Worm (Caenorhabditis elegans) whole organism, L3 larva: ENCODE results near the gene acl-14.

Experiments used
- R02D3.7 ChIP-seq: fragments of 150-350 bp; optimal IDR thresholded peaks from 2 replicates; lab custom pipeline; 2014; ENCODE audit warnings: missing biosample characterization, missing genetic modification characterization
- ama-1 ChIP-seq: fragments of 150-350 bp; optimal IDR thresholded peaks from 2 replicates; lab custom pipeline; 2018
- ceh-16 ChIP-seq: sonication (generic microtip); optimal IDR thresholded peaks from 2 replicates; lab custom pipeline; 2017; ENCODE audit warnings: missing biosample characterization, missing genetic modification characterization
- egl-27 ChIP-seq: sonication (generic microtip); optimal IDR thresholded peaks from 4 replicates; lab custom pipeline; 2017; ENCODE audit warnings: missing biosample characterization, missing genetic modification reagents, missing genetic modification characterization
- lsy-12 ChIP-seq: sonication (generic microtip); optimal IDR thresholded peaks from 2 replicates; lab custom pipeline; 2016; ENCODE audit warnings: mild to moderate bottlenecking, missing genetic modification characterization, missing compliant biosample characterization
- nfya-1 ChIP-seq: sonication (generic microtip); optimal IDR thresholded peaks from 2 replicates; lab custom pipeline; 2017; ENCODE audit warnings: missing genetic modification characterization, mild to moderate bottlenecking, missing compliant biosample characterization, antibody characterized with exemption, moderate library complexity; ENCODE audit not compliant: insufficient read depth
- nhr-67 ChIP-seq: fragments of 150-350 bp; optimal IDR thresholded peaks from 2 replicates; lab custom pipeline; 2014; ENCODE audit warnings: missing biosample characterization, missing genetic modification characterization
- ztf-4 ChIP-seq: fragments of 150-350 bp; optimal IDR thresholded peaks from 2 replicates; lab custom pipeline; 2014; ENCODE audit warnings: missing biosample characterization, missing genetic modification characterization

DNA sequence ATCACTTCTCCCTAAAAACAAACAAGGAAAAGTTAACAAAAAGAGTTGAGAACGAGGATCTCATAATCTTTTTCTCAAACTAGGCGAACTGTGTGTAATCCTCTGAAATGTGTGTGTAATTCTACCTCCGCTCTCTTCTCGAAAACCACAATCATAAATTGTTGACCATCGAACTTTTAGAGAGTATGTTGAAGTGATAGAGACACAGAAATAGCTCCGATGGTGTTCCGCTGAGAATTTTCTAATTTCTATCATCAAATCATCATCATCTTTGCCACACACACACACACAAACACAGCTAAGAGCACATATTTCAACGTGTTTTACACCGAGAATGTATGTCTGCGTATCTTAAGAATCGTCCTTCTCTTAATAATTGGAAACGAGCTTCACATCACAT, 37.9 kb downstream of the acl-14 start:
- TF ChIP-seq R02D3.7 (tag; lab: Kevin White, UChicago) (no peak), ztf-4 (no peak), ama-1 (lab: Kevin White, UChicago) (no peak), lsy-12 (tag; lab: Kevin White, UChicago) (no peak), ceh-16 (tag; lab: Kevin White, UChicago) (no peak), nhr-67 (no peak), egl-27 (tag; lab: Kevin White, UChicago) (no peak), nfya-1 (no peak)
